Worm (Caenorhabditis elegans) whole organism, L1 larva: Measurements from ENCODE around the gene cest-31.
A peak's percentile ranks its signal among the peaks of the same experiment; 100 is the strongest.

Experiments
- C16A3.4 ChIP-seq: fragments of 150-350 bp; optimal IDR thresholded peaks from 2 replicates; lab custom pipeline; 2014; ENCODE audit warnings: missing biosample characterization, missing genetic modification characterization
- C34B4.2 ChIP-seq: sonication (generic microtip); optimal IDR thresholded peaks from 2 replicates; lab custom pipeline; 2017; ENCODE audit warnings: mild to moderate bottlenecking, missing genetic modification characterization, missing compliant biosample characterization
- F16B12.6 ChIP-seq: fragments of 150-350 bp; optimal IDR thresholded peaks from 2 replicates; lab custom pipeline; 2014; ENCODE audit warnings: missing biosample characterization, missing genetic modification characterization
- Y116A8C.19 ChIP-seq: sonication (generic microtip); optimal IDR thresholded peaks from 2 replicates; lab custom pipeline; 2016; ENCODE audit warnings: missing compliant biosample characterization, missing genetic modification characterization, borderline replicate concordance
- aha-1 ChIP-seq: fragments of 150-350 bp; optimal IDR thresholded peaks from 2 replicates; lab custom pipeline; 2014; ENCODE audit warnings: missing biosample characterization, missing genetic modification characterization
- aly-2 ChIP-seq: fragments of 150-350 bp; optimal IDR thresholded peaks from 2 replicates; lab custom pipeline; 2014; ENCODE audit warnings: missing biosample characterization, missing genetic modification characterization
- ama-1 ChIP-seq: fragments of 150-350 bp; optimal IDR thresholded peaks from 2 replicates; lab custom pipeline; 2014
- ceh-82 ChIP-seq, 3 experiments: fragments of 150-350 bp in 1 of 3; sonication (generic microtip) in 2 of 3; optimal IDR thresholded peaks; 2 replicates each; lab custom pipeline; 2014 to 2017; ENCODE audit warnings: missing biosample characterization in 3 of 3, missing genetic modification characterization in 3 of 3
- ceh-88 ChIP-seq: fragments of 200-800 bp; sonication (Bioruptor generic); IDR thresholded peaks from 2 replicates; pipeline ENCODE4 v1.3.6; 2022; ENCODE audit warnings: missing genetic modification characterization, missing compliant biosample characterization
- ceh-90 ChIP-seq: sonication (generic microtip); optimal IDR thresholded peaks from 2 replicates; lab custom pipeline; 2016; ENCODE audit warnings: missing genetic modification characterization, missing compliant biosample characterization
- ces-1 ChIP-seq: fragments of 150-350 bp; optimal IDR thresholded peaks from 2 replicates; lab custom pipeline; 2014; ENCODE audit warnings: missing biosample characterization, missing genetic modification reagents, missing genetic modification characterization
- dsc-1 ChIP-seq: sonication (generic microtip); optimal IDR thresholded peaks from 2 replicates; lab custom pipeline; 2016; ENCODE audit warnings: mild to moderate bottlenecking, missing genetic modification characterization, missing compliant biosample characterization
- efl-3 ChIP-seq: fragments of 200-800 bp; sonication (Bioruptor generic); optimal IDR thresholded peaks from 2 replicates; lab custom pipeline; 2018; ENCODE audit warnings: mild to moderate bottlenecking, missing genetic modification characterization, missing compliant biosample characterization
- egl-13 ChIP-seq: sonication (generic microtip); optimal IDR thresholded peaks from 2 replicates; lab custom pipeline; 2016; ENCODE audit warnings: missing genotype, missing genetic modification reagents, missing genetic modification characterization, missing compliant biosample characterization
- elt-3 ChIP-seq, 6 experiments: fragments of 150-350 bp in 1 of 6; sonication (generic microtip); optimal IDR thresholded peaks; 2 replicates each; lab custom pipeline; 2017 to 2018; ENCODE audit warnings: missing biosample characterization in 6 of 6, missing genetic modification characterization in 6 of 6, inconsistent platforms in 1 of 6
- ets-5 ChIP-seq: fragments of 200-800 bp; sonication (Bioruptor generic); IDR thresholded peaks from 2 replicates; pipeline ENCODE4 v1.3.6; 2022; ENCODE audit warnings: missing genetic modification characterization, missing compliant biosample characterization
- fkh-10 ChIP-seq: sonication (generic microtip); optimal IDR thresholded peaks from 2 replicates; lab custom pipeline; 2017; ENCODE audit warnings: missing biosample characterization, missing genetic modification reagents, missing genetic modification characterization
- fkh-4 ChIP-seq: sonication (generic microtip); optimal IDR thresholded peaks from 2 replicates; lab custom pipeline; 2016; ENCODE audit warnings: missing compliant biosample characterization, missing genetic modification characterization, borderline replicate concordance
- fkh-8 ChIP-seq: sonication (generic microtip); optimal IDR thresholded peaks from 2 replicates; lab custom pipeline; 2016; ENCODE audit warnings: mild to moderate bottlenecking, missing genetic modification characterization, missing compliant biosample characterization
- grh-1 ChIP-seq: fragments of 200-800 bp; sonication (Bioruptor generic); IDR thresholded peaks from 2 replicates; pipeline ENCODE4 v1.3.6; 2022; ENCODE audit warnings: missing genetic modification reagents, missing genetic modification characterization, missing compliant biosample characterization
- hlh-17 ChIP-seq: fragments of 200-800 bp; sonication (Bioruptor generic); optimal IDR thresholded peaks from 2 replicates; lab custom pipeline; 2018; ENCODE audit warnings: missing genetic modification characterization, mild to moderate bottlenecking, missing compliant biosample characterization, moderate library complexity, borderline replicate concordance
- hlh-4 ChIP-seq: sonication (generic microtip); optimal IDR thresholded peaks from 2 replicates; lab custom pipeline; 2016; ENCODE audit warnings: mild to moderate bottlenecking, missing genetic modification characterization, missing compliant biosample characterization
- irx-1 ChIP-seq: sonication (generic microtip); optimal IDR thresholded peaks from 2 replicates; lab custom pipeline; 2016; ENCODE audit warnings: missing genetic modification characterization, missing compliant biosample characterization
- lin-13 ChIP-seq: fragments of 150-350 bp; optimal IDR thresholded peaks from 2 replicates; lab custom pipeline; 2014; ENCODE audit warnings: missing biosample characterization, missing genetic modification reagents, missing genetic modification characterization
- lin-14 ChIP-seq: fragments of 200-800 bp; sonication (Bioruptor generic); optimal IDR thresholded peaks from 2 replicates; lab custom pipeline; 2018; ENCODE audit warnings: mild to moderate bottlenecking, missing genetic modification characterization, moderate library complexity, missing compliant biosample characterization
- lin-35 ChIP-seq, 2 experiments: fragments of 150-350 bp; optimal IDR thresholded peaks; 2 replicates each; lab custom pipeline; 2014; ENCODE audit warnings: missing biosample characterization in 2 of 2, missing genetic modification characterization in 2 of 2, missing genetic modification reagents in 2 of 2
- lin-39 ChIP-seq: fragments of 150-350 bp; optimal IDR thresholded peaks from 2 replicates; lab custom pipeline; 2014; ENCODE audit warnings: missing biosample characterization, missing genetic modification reagents, missing genetic modification characterization
- lir-3 ChIP-seq: sonication (generic microtip); optimal IDR thresholded peaks from 2 replicates; lab custom pipeline; 2016; ENCODE audit warnings: mild to moderate bottlenecking, missing genetic modification characterization, moderate library complexity, missing compliant biosample characterization; ENCODE audit not compliant: poor library complexity
- lsy-2 ChIP-seq, 2 experiments: fragments of 150-350 bp; optimal IDR thresholded peaks; 2 replicates each; lab custom pipeline; 2014; ENCODE audit warnings: missing biosample characterization in 2 of 2, missing genetic modification characterization in 2 of 2
- mdl-1 ChIP-seq, 2 experiments: fragments of 150-350 bp; optimal IDR thresholded peaks; 2 replicates each; lab custom pipeline; 2014 to 2017; ENCODE audit warnings: missing biosample characterization in 2 of 2, missing genetic modification characterization in 2 of 2, inconsistent platforms in 1 of 2
- mef-2 ChIP-seq: fragments of 150-350 bp; optimal IDR thresholded peaks from 2 replicates; lab custom pipeline; 2014; ENCODE audit warnings: missing biosample characterization, missing genetic modification characterization
- mep-1 ChIP-seq: fragments of 150-350 bp; optimal IDR thresholded peaks from 2 replicates; lab custom pipeline; 2014; ENCODE audit warnings: missing biosample characterization, missing genetic modification characterization
- nhr-11 ChIP-seq: fragments of 150-350 bp; optimal IDR thresholded peaks from 2 replicates; lab custom pipeline; 2014; ENCODE audit warnings: missing biosample characterization, missing genetic modification characterization
- nhr-12 ChIP-seq: sonication (generic microtip); optimal IDR thresholded peaks from 2 replicates; lab custom pipeline; 2017; ENCODE audit warnings: missing biosample characterization, missing genetic modification characterization
- nhr-19 ChIP-seq: fragments of 200-800 bp; sonication (Bioruptor generic); conservative IDR thresholded peaks from 2 replicates; pipeline ENCODE4 v1.3.6; 2022; ENCODE audit warnings: missing genetic modification characterization, missing compliant biosample characterization
- nhr-20 ChIP-seq: sonication (generic microtip); optimal IDR thresholded peaks from 2 replicates; lab custom pipeline; 2016; ENCODE audit warnings: mild to moderate bottlenecking, missing genetic modification characterization, missing compliant biosample characterization
- nhr-237 ChIP-seq: fragments of 150-350 bp; optimal IDR thresholded peaks from 2 replicates; lab custom pipeline; 2014; ENCODE audit warnings: missing biosample characterization, missing genetic modification characterization
- nhr-28 ChIP-seq: fragments of 150-350 bp; optimal IDR thresholded peaks from 2 replicates; lab custom pipeline; 2014; ENCODE audit warnings: missing biosample characterization, missing genetic modification characterization
- nhr-90 ChIP-seq: sonication (generic microtip); optimal IDR thresholded peaks from 2 replicates; lab custom pipeline; 2016; ENCODE audit warnings: mild to moderate bottlenecking, missing genetic modification characterization, missing compliant biosample characterization; ENCODE audit not compliant: poor library complexity
- pag-3 ChIP-seq: sonication (generic microtip); optimal IDR thresholded peaks from 2 replicates; lab custom pipeline; 2017; ENCODE audit warnings: missing genetic modification characterization, mild to moderate bottlenecking, missing compliant biosample characterization, antibody characterized with exemption, borderline replicate concordance; ENCODE audit not compliant: insufficient read depth
- pax-3 ChIP-seq: fragments of 200-800 bp; sonication (Bioruptor generic); optimal IDR thresholded peaks from 2 replicates; lab custom pipeline; 2018; ENCODE audit warnings: mild to moderate bottlenecking, missing genetic modification characterization, moderate library complexity, missing compliant biosample characterization
- pqm-1 ChIP-seq: sonication (generic microtip); optimal IDR thresholded peaks from 3 replicates; lab custom pipeline; 2017; ENCODE audit warnings: missing biosample characterization, missing genetic modification characterization
- snpc-4 ChIP-seq: fragments of 150-350 bp; optimal IDR thresholded peaks from 2 replicates; lab custom pipeline; 2014; ENCODE audit warnings: missing biosample characterization, missing genetic modification characterization
- snu-23 ChIP-seq: sonication (generic microtip); optimal IDR thresholded peaks from 2 replicates; lab custom pipeline; 2016; ENCODE audit warnings: missing genetic modification characterization, missing compliant biosample characterization
- sox-4 ChIP-seq: sonication (generic microtip); optimal IDR thresholded peaks from 2 replicates; lab custom pipeline; 2016; ENCODE audit warnings: missing genetic modification characterization, missing compliant biosample characterization
- sup-37 ChIP-seq: fragments of 200-800 bp; sonication (Bioruptor generic); optimal IDR thresholded peaks from 2 replicates; lab custom pipeline; 2018; ENCODE audit warnings: mild to moderate bottlenecking, missing genetic modification characterization, missing compliant biosample characterization
- swsn-7 ChIP-seq: sonication (generic microtip); optimal IDR thresholded peaks from 2 replicates; lab custom pipeline; 2016; ENCODE audit warnings: missing genetic modification characterization, missing compliant biosample characterization
- unc-62 ChIP-seq: fragments of 150-350 bp; optimal IDR thresholded peaks from 2 replicates; lab custom pipeline; 2014; ENCODE audit warnings: missing biosample characterization, missing genetic modification reagents, missing genetic modification characterization
- unc-86 ChIP-seq: sonication (generic microtip); optimal IDR thresholded peaks from 2 replicates; lab custom pipeline; 2016; ENCODE audit warnings: missing genetic modification characterization, missing compliant biosample characterization
- unc-98 ChIP-seq: fragments of 200-800 bp; sonication (Bioruptor generic); IDR thresholded peaks from 2 replicates; pipeline ENCODE4 v1.3.6; 2022; ENCODE audit warnings: missing genetic modification characterization, missing compliant biosample characterization
- vab-15 ChIP-seq: sonication (generic microtip); optimal IDR thresholded peaks from 2 replicates; lab custom pipeline; 2017; ENCODE audit warnings: missing genotype, mild to moderate bottlenecking, missing genetic modification characterization, missing compliant biosample characterization
- zag-1 ChIP-seq: fragments of 150-350 bp; optimal IDR thresholded peaks from 2 replicates; lab custom pipeline; 2014; ENCODE audit warnings: missing biosample characterization, missing genetic modification characterization
- ztf-11 ChIP-seq, 2 experiments: sonication (generic microtip); optimal IDR thresholded peaks; 2 replicates each; lab custom pipeline; 2016 to 2017; ENCODE audit warnings: missing genetic modification characterization in 2 of 2, missing biosample characterization in 1 of 2, missing compliant biosample characterization in 1 of 2
- ztf-4 ChIP-seq: fragments of 150-350 bp; optimal IDR thresholded peaks from 2 replicates; lab custom pipeline; 2014; ENCODE audit warnings: missing biosample characterization, missing genetic modification characterization

The cest-31 gene

ce11 chrV:6661658-6662057 lies 12.4 kb upstream of the cest-31 start:
- no peak for TF ChIP-seq ceh-88 (GFP tag; lab: Robert Waterston, UW)
- TF ChIP-seq pag-3 = no peak
- TF ChIP-seq swsn-7 = peak; percentile 8
- no peak for TF ChIP-seq nhr-20 (tag; lab: Kevin White, UChicago)
- no peak for TF ChIP-seq C34B4.2 (tag; lab: Kevin White, UChicago)
- no peak for TF ChIP-seq F16B12.6 (tag; lab: Kevin White, UChicago)
- TF ChIP-seq sup-37 (GFP tag; lab: Kevin White, UChicago) = no peak
- TF ChIP-seq irx-1 (tag; lab: Kevin White, UChicago) = no peak
- TF ChIP-seq fkh-10 (GFP tag; lab: Kevin White, UChicago) = peak; percentile 14
- no peak for TF ChIP-seq ztf-4 (tag; lab: Kevin White, UChicago)
- TF ChIP-seq unc-98 (GFP tag; lab: Robert Waterston, UW) = no peak
- TF ChIP-seq nhr-12 = no peak
- TF ChIP-seq grh-1 = no peak
- TF ChIP-seq pqm-1 (tag; lab: Kevin White, UChicago) = no peak
- TF ChIP-seq elt-3 (tag; optimal IDR thresholded peaks at IDR 0.05; lab: Kevin White, UChicago) = no peak
- peak; percentile 13 to 24 for TF ChIP-seq lsy-2 (tag; optimal IDR thresholded peaks at IDR 0.05; lab: Kevin White, UChicago)
- TF ChIP-seq C16A3.4 = no peak
- peak; percentile 30 for TF ChIP-seq pax-3
- no peak for TF ChIP-seq lin-35 (GFP tag; optimal IDR thresholded peaks at IDR 0.05; lab: Kevin White, UChicago)
- no peak for TF ChIP-seq egl-13 (tag; lab: Kevin White, UChicago)
- no peak for TF ChIP-seq unc-62 (GFP tag; lab: Kevin White, UChicago)
- TF ChIP-seq snu-23 (GFP tag; lab: Kevin White, UChicago) = no peak
- peak; percentile 58 for TF ChIP-seq unc-86 (tag; lab: Kevin White, UChicago)
- no peak for TF ChIP-seq lin-39
- no peak for TF ChIP-seq lir-3 (tag; lab: Kevin White, UChicago)
- TF ChIP-seq sox-4 (tag; lab: Kevin White, UChicago) = peak; percentile 41
- no peak for TF ChIP-seq nhr-19 (GFP tag; lab: Robert Waterston, UW)
- TF ChIP-seq ets-5 (GFP tag; lab: Robert Waterston, UW) = no peak
- no peak for TF ChIP-seq aha-1 (tag; lab: Kevin White, UChicago)
- TF ChIP-seq mep-1 (tag; lab: Kevin White, UChicago) = no peak
- TF ChIP-seq ceh-82 (tag; optimal IDR thresholded peaks at IDR 0.05; lab: Kevin White, UChicago) = no peak
- peak; percentile 91 for TF ChIP-seq dsc-1
- no peak for TF ChIP-seq hlh-17 (GFP tag; lab: Kevin White, UChicago)
- TF ChIP-seq nhr-11 (tag; lab: Kevin White, UChicago) = no peak
- TF ChIP-seq mef-2 = no peak
- TF ChIP-seq efl-3 (GFP tag; lab: Kevin White, UChicago) = no peak
- no peak for TF ChIP-seq ces-1 (GFP tag; lab: Kevin White, UChicago)
- no peak for TF ChIP-seq Y116A8C.19 (tag; lab: Kevin White, UChicago)
- TF ChIP-seq nhr-28 = no peak
- no peak for TF ChIP-seq nhr-237 (tag; lab: Kevin White, UChicago)
- TF ChIP-seq ama-1 (lab: Kevin White, UChicago) = no peak
- no peak for TF ChIP-seq nhr-90 (tag; lab: Kevin White, UChicago)
- no peak for TF ChIP-seq fkh-4 (tag; lab: Kevin White, UChicago)
- no peak for TF ChIP-seq ceh-90 (tag; lab: Kevin White, UChicago)
- TF ChIP-seq vab-15 (tag; lab: Kevin White, UChicago) = no peak
- no peak for TF ChIP-seq snpc-4 (tag; lab: Kevin White, UChicago)
- no peak for TF ChIP-seq zag-1 (tag; lab: Kevin White, UChicago)
- TF ChIP-seq hlh-4 = no peak
- TF ChIP-seq lin-14 (GFP tag; lab: Kevin White, UChicago) = peak; percentile 74
- TF ChIP-seq mdl-1 (tag; optimal IDR thresholded peaks at IDR 0.05; lab: Kevin White, UChicago) = no peak
- TF ChIP-seq lin-13 (GFP tag; lab: Kevin White, UChicago) = no peak
- no peak for TF ChIP-seq aly-2 (tag; lab: Kevin White, UChicago)
- no peak for TF ChIP-seq ztf-11 (tag; optimal IDR thresholded peaks at IDR 0.05; lab: Kevin White, UChicago)
- peak; percentile 28 for TF ChIP-seq fkh-8
